Fruit fly (Drosophila melanogaster) whole organism, prepupa: ENCODE measurements around the gene CG6791.

Experiments used
- Blimp-1 ChIP-seq: fragments of 200-800 bp; sonication (Bioruptor generic); optimal IDR thresholded peaks from 3 replicates; lab custom pipeline; 2017; ENCODE audit warnings: missing biosample characterization, missing genetic modification characterization, mild to moderate bottlenecking, moderate library complexity, missing genetic modification reagents
- CG10631 ChIP-seq: fragments of 200-800 bp; sonication (Bioruptor generic); optimal IDR thresholded peaks from 2 replicates; lab custom pipeline; 2016; ENCODE audit warnings: missing biosample characterization, missing genetic modification characterization
- CG11294 ChIP-seq: fragments of 200-800 bp; sonication (Bioruptor generic); IDR thresholded peaks from 2 replicates; pipeline ENCODE4 v1.3.6; 2022; ENCODE audit warnings: missing biosample characterization, missing genetic modification characterization
- CG15336 ChIP-seq: fragments of 200-800 bp; sonication (Bioruptor generic); IDR thresholded peaks from 2 replicates; pipeline ENCODE4 v1.3.6; 2022; ENCODE audit warnings: missing biosample characterization, missing genetic modification characterization
- CG16779 ChIP-seq: fragments of 200-800 bp; sonication (Bioruptor generic); optimal IDR thresholded peaks from 3 replicates; lab custom pipeline; 2017; ENCODE audit warnings: missing biosample characterization, mild to moderate bottlenecking, missing genetic modification characterization
- CG3032 ChIP-seq: fragments of 200-800 bp; optimal IDR thresholded peaks from 2 replicates; lab custom pipeline; 2019; ENCODE audit warnings: missing biosample characterization, mild to moderate bottlenecking, missing genetic modification characterization, moderate library complexity
- CG31627 ChIP-seq: fragments of 200-800 bp; sonication (Bioruptor generic); optimal IDR thresholded peaks from 3 replicates; lab custom pipeline; 2016; ENCODE audit warnings: missing biosample characterization, missing genetic modification characterization
- CG32006 ChIP-seq: fragments of 200-800 bp; sonication (Bioruptor generic); optimal IDR thresholded peaks from 3 replicates; lab custom pipeline; 2017; ENCODE audit warnings: missing biosample characterization, mild to moderate bottlenecking, missing genetic modification characterization
- CG3919 ChIP-seq: fragments of 200-800 bp; sonication (Bioruptor generic); optimal IDR thresholded peaks from 3 replicates; lab custom pipeline; 2016; ENCODE audit warnings: missing biosample characterization, missing genetic modification characterization
- CG4318 ChIP-seq: fragments of 200-800 bp; sonication (Bioruptor generic); optimal IDR thresholded peaks from 3 replicates; lab custom pipeline; 2017; ENCODE audit warnings: missing biosample characterization, mild to moderate bottlenecking, missing genetic modification characterization
- CG6276 ChIP-seq: fragments of 200-800 bp; sonication (Bioruptor generic); optimal IDR thresholded peaks from 2 replicates; lab custom pipeline; 2017; ENCODE audit warnings: missing biosample characterization, mild to moderate bottlenecking, missing genetic modification characterization
- CG6792 ChIP-seq: fragments of 200-800 bp; sonication (Bioruptor generic); optimal IDR thresholded peaks from 3 replicates; lab custom pipeline; 2016; ENCODE audit warnings: missing biosample characterization, missing genetic modification characterization
- CG6808 ChIP-seq: fragments of 200-800 bp; sonication (Bioruptor generic); optimal IDR thresholded peaks from 3 replicates; lab custom pipeline; 2017; ENCODE audit warnings: missing biosample characterization, missing genetic modification characterization, mild to moderate bottlenecking, moderate library complexity, missing genetic modification reagents
- CG6854 ChIP-seq: fragments of 200-800 bp; sonication (Bioruptor generic); optimal IDR thresholded peaks from 2 replicates; lab custom pipeline; 2017; ENCODE audit warnings: missing biosample characterization, mild to moderate bottlenecking, missing genetic modification characterization
- CG8119 ChIP-seq: fragments of 200-800 bp; sonication (Bioruptor generic); IDR thresholded peaks from 3 replicates; pipeline ENCODE4 v1.3.6; 2022; ENCODE audit warnings: missing biosample characterization, missing genetic modification characterization
- CG8319 ChIP-seq: fragments of 200-800 bp; sonication (Bioruptor generic); optimal IDR thresholded peaks from 3 replicates; lab custom pipeline; 2016; ENCODE audit warnings: missing biosample characterization, missing genetic modification characterization
- CG8632 ChIP-seq: fragments of 200-800 bp; sonication (Bioruptor generic); optimal IDR thresholded peaks from 3 replicates; lab custom pipeline; 2016; ENCODE audit warnings: missing biosample characterization, missing genetic modification characterization
- CG9139 ChIP-seq: fragments of 200-800 bp; sonication (Bioruptor generic); optimal IDR thresholded peaks from 3 replicates; lab custom pipeline; 2017; ENCODE audit warnings: missing biosample characterization, mild to moderate bottlenecking, missing genetic modification characterization
- Eip78C ChIP-seq: fragments of 200-800 bp; sonication (Bioruptor generic); peaks from one replicate; lab custom pipeline; 2016; ENCODE audit warnings: missing biosample characterization, missing genetic modification characterization
- Ets21C ChIP-seq: fragments of 200-800 bp; sonication (Bioruptor generic); optimal IDR thresholded peaks from 3 replicates; lab custom pipeline; 2016; ENCODE audit warnings: missing biosample characterization, missing genetic modification characterization
- Ets96B ChIP-seq: fragments of 200-800 bp; optimal IDR thresholded peaks from 2 replicates; lab custom pipeline; 2019; ENCODE audit warnings: missing biosample characterization, mild to moderate bottlenecking, missing genetic modification characterization, moderate library complexity
- Gug ChIP-seq: fragments of 200-800 bp; sonication (Bioruptor generic); IDR thresholded peaks from 2 replicates; pipeline ENCODE4 v1.3.6; 2022; ENCODE audit warnings: missing biosample characterization, missing genetic modification characterization
- Hr38 ChIP-seq: sonication (Bioruptor generic); optimal IDR thresholded peaks from 2 replicates; lab custom pipeline; 2016; ENCODE audit warnings: missing biosample characterization, missing genetic modification characterization
- Hr39 ChIP-seq: fragments of 200-800 bp; sonication (Bioruptor generic); optimal IDR thresholded peaks from 2 replicates; lab custom pipeline; 2016; ENCODE audit warnings: missing biosample characterization, missing genetic modification characterization
- Hr4 ChIP-seq: fragments of 200-800 bp; sonication (Bioruptor generic); optimal IDR thresholded peaks from 3 replicates; lab custom pipeline; 2016; ENCODE audit warnings: missing biosample characterization, missing genetic modification characterization
- Lpt ChIP-seq: fragments of 200-800 bp; sonication (Bioruptor generic); optimal IDR thresholded peaks from 3 replicates; lab custom pipeline; 2016; ENCODE audit warnings: missing biosample characterization, missing genetic modification characterization
- Met ChIP-seq: fragments of 200-800 bp; sonication (Bioruptor generic); optimal IDR thresholded peaks from 3 replicates; lab custom pipeline; 2016; ENCODE audit warnings: missing biosample characterization, missing genetic modification characterization
- Smox ChIP-seq: fragments of 200-800 bp; sonication (Bioruptor generic); optimal IDR thresholded peaks from 3 replicates; lab custom pipeline; 2016; ENCODE audit warnings: missing biosample characterization, missing genetic modification characterization
- Sox102F ChIP-seq: fragments of 200-800 bp; sonication (Bioruptor generic); optimal IDR thresholded peaks from 2 replicates; lab custom pipeline; 2016; ENCODE audit warnings: missing biosample characterization, mild to moderate bottlenecking, missing genetic modification characterization
- Sox14 ChIP-seq: fragments of 200-800 bp; sonication (Bioruptor generic); optimal IDR thresholded peaks from 3 replicates; lab custom pipeline; 2016; ENCODE audit warnings: missing biosample characterization, missing genetic modification characterization
- achi ChIP-seq: fragments of 200-800 bp; sonication (Bioruptor generic); optimal IDR thresholded peaks from 3 replicates; lab custom pipeline; 2016; ENCODE audit warnings: missing biosample characterization, missing genetic modification characterization
- acj6 ChIP-seq: fragments of 200-800 bp; sonication (Bioruptor generic); optimal IDR thresholded peaks from 3 replicates; lab custom pipeline; 2016; ENCODE audit warnings: missing biosample characterization, missing genetic modification characterization
- cyc ChIP-seq: fragments of 200-800 bp; sonication (Bioruptor generic); optimal IDR thresholded peaks from 3 replicates; lab custom pipeline; 2016; ENCODE audit warnings: missing biosample characterization, missing genetic modification characterization
- dac ChIP-seq: fragments of 200-800 bp; sonication (Bioruptor generic); optimal IDR thresholded peaks from 2 replicates; lab custom pipeline; 2017; ENCODE audit warnings: missing biosample characterization, mild to moderate bottlenecking, missing genetic modification characterization
- eg ChIP-seq: fragments of 200-800 bp; sonication (Bioruptor generic); IDR thresholded peaks from 3 replicates; pipeline ENCODE4 v1.3.6; 2022; ENCODE audit warnings: missing biosample characterization, missing genetic modification characterization
- esn ChIP-seq: fragments of 200-800 bp; sonication (Bioruptor generic); optimal IDR thresholded peaks from 2 replicates; lab custom pipeline; 2016; ENCODE audit warnings: missing biosample characterization, mild to moderate bottlenecking, missing genetic modification characterization, moderate library complexity
- fd59A ChIP-seq: fragments of 200-800 bp; sonication (Bioruptor generic); optimal IDR thresholded peaks from 2 replicates; lab custom pipeline; 2017; ENCODE audit warnings: missing biosample characterization, mild to moderate bottlenecking, missing genetic modification characterization, missing genetic modification reagents
- fd85E ChIP-seq: fragments of 200-800 bp; sonication (Bioruptor generic); optimal IDR thresholded peaks from 3 replicates; lab custom pipeline; 2016; ENCODE audit warnings: missing biosample characterization, missing genetic modification characterization
- fkh ChIP-seq: fragments of 200-800 bp; sonication (Bioruptor generic); optimal IDR thresholded peaks from 3 replicates; lab custom pipeline; 2017; ENCODE audit warnings: missing biosample characterization, mild to moderate bottlenecking, missing genetic modification characterization, moderate library complexity
- net ChIP-seq: fragments of 200-800 bp; sonication (Bioruptor generic); optimal IDR thresholded peaks from 3 replicates; lab custom pipeline; 2016; ENCODE audit warnings: missing biosample characterization, missing genetic modification characterization
- pdm3 ChIP-seq: fragments of 200-800 bp; sonication (Bioruptor generic); optimal IDR thresholded peaks from 3 replicates; lab custom pipeline; 2016; ENCODE audit warnings: missing biosample characterization, missing genetic modification characterization
- salr ChIP-seq, 2 experiments: fragments of 200-800 bp; sonication (Bioruptor generic); optimal IDR thresholded peaks; 3 replicates each; lab custom pipeline; 2016 to 2018; ENCODE audit warnings: missing biosample characterization in 2 of 2, missing genetic modification characterization in 2 of 2, mild to moderate bottlenecking in 1 of 2
- spab ChIP-seq: fragments of 200-800 bp; sonication (Bioruptor generic); optimal IDR thresholded peaks from 2 replicates; lab custom pipeline; 2017; ENCODE audit warnings: missing biosample characterization, mild to moderate bottlenecking, missing genetic modification characterization, missing genetic modification reagents
- ss ChIP-seq, 2 experiments: fragments of 200-800 bp; sonication (Bioruptor generic); optimal IDR thresholded peaks; 2 replicates in 1 of 2; 3 replicates in 1 of 2; lab custom pipeline; 2017 to 2018; ENCODE audit warnings: mild to moderate bottlenecking in 2 of 2, missing biosample characterization in 2 of 2, missing genetic modification characterization in 2 of 2, moderate library complexity in 1 of 2
- svp ChIP-seq: fragments of 200-800 bp; sonication (Bioruptor generic); peaks from one replicate; lab custom pipeline; 2016; ENCODE audit warnings: missing biosample characterization, missing genetic modification characterization

Gene CG6791

DNA sequence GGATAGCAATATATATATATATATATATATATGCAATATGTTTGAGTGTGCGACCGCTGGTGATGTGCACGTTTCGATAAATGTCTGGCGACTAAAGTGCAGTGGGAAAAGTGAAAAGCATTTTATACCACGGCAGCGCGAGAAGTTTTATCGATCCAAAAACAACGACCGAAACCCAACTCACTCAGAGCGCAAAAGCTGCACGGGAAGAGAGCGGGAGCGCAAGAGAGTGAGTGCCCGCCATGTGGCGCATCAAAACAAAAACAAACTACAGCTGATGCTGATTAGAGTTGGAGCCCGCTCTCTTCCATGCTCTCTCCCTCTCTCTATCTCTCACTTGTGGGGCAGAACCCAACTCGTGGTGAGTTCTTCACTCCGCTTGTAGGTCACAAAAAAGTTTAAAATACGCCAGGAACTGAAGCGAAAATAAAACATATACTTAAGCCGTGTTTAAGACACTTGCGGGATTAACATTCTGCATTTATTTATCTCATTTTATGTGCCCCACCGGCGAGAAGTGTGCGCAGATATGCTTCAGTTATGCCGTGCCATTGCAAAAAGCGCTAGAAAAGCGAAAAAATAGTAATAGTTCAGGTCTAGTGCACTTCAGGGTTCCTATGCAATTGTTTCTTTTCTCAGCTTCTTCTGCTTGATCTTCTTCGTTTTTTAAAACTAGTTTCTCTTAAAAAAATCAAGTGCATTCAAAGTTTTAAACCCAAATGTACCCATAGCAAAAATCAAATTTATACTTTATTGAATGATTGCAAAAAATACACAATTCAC lies 14.9 kb upstream of the CG6791 start (continued):
- TF ChIP-seq CG10631 (GFP tag; lab: Kevin White, UChicago) (no peak), Eip78C (GFP tag; lab: Kevin White, UChicago) (peak; percentile 84), acj6 (no peak), net (no peak), Sox102F (GFP tag; lab: Kevin White, UChicago) (peak; percentile 26), CG6792 (GFP tag; lab: Kevin White, UChicago) (no peak), eg (peak; percentile 65; the same call in 1 of the 3 replicates), CG8119 (peak; percentile 70), Met (GFP tag; lab: Kevin White, UChicago) (no peak), CG6854 (GFP tag; lab: Kevin White, UChicago) (peak; percentile 72), pdm3 (GFP tag; lab: Kevin White, UChicago) (no peak), CG4318 (no peak), CG15336 (GFP tag; lab: Robert Waterston, UW) (peak; percentile 82), Lpt (GFP tag; lab: Kevin White, UChicago) (no peak), fd59A (GFP tag; lab: Kevin White, UChicago) (no peak), Sox14 (no peak), spab (no peak), CG31627 (GFP tag; lab: Kevin White, UChicago) (no peak), CG3919 (peak; percentile 8), CG6276 (peak; percentile 67), CG8319 (GFP tag; lab: Kevin White, UChicago) (no peak), dac (no peak), CG8632 (GFP tag; lab: Kevin White, UChicago) (no peak), Gug (GFP tag; lab: Robert Waterston, UW) (no peak), svp (GFP tag; lab: Kevin White, UChicago) (no peak), Smox (GFP tag; lab: Kevin White, UChicago) (no peak), fd85E (GFP tag; lab: Kevin White, UChicago) (no peak), CG16779 (tag; lab: Kevin White, UChicago) (peak; percentile 59), achi (GFP tag; lab: Kevin White, UChicago) (no peak), fkh (no peak), Ets96B (peak; percentile 25), Hr38 (GFP tag; lab: Kevin White, UChicago) (no peak), Ets21C (GFP tag; lab: Kevin White, UChicago) (no peak), CG6808 (peak; percentile 57)

DNA sequence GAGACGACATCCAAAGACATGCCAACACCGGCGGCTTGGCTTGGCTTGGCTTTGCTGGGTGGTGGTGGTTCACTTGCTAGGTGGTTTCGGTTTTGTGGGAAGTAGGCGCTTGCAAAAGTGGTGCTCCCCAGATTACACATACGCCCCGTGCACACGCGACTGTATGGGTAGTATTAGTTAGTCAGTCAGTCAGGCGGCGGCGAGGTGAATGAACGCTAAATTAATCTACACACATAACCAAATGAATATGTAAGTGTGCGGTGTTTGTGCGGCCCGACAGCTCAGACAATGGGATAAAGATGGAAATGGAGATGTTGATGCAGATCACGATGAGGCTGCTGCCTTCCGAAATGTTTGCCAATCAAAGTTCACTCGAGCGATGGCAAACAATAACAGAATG lies 13.2 kb upstream of the CG6791 start:
- TF ChIP-seq net (no peak), eg (0 out of 3 replicates have a peak, but pooled peaks have one; percentile 19), svp (GFP tag; lab: Kevin White, UChicago) (peak; percentile 27), dac (no peak), Hr4 (GFP tag; lab: Kevin White, UChicago) (no peak), Eip78C (GFP tag; lab: Kevin White, UChicago) (peak; percentile 7)

DNA sequence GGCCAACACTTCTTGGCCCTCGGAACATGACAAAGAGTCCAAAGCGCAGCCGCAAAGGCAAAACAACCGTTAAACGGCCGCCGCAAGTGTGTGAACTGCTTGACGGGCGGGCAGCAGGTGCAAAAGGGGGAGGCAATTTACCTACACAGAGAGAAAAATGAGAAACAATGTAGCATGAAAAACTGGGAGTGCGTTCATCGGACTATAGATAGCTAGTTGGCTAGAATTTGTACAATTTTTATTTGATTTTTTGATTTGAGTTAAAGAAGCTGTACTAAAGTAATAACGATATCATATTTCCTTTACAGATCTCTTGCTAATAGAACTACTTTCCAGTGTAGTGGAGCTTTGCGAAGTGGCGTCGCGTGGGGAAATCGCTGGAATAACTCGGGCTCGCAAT lies 5.6 kb upstream of the CG6791 start:
- TF ChIP-seq CG9139 (GFP tag; lab: Kevin White, UChicago) (no peak), esn (GFP tag; lab: Kevin White, UChicago) (peak; percentile 10), cyc (no peak), Sox14 (peak; percentile 26), net (peak; percentile 41), CG8119 (peak; percentile 75), CG32006 (peak; percentile 79), CG3919 (peak; percentile 32), CG3032 (tag; lab: Kevin White, UChicago) (peak; percentile 28), fd59A (GFP tag; lab: Kevin White, UChicago) (peak; percentile 5), Ets21C (GFP tag; lab: Kevin White, UChicago) (no peak), achi (GFP tag; lab: Kevin White, UChicago) (peak; percentile 22), acj6 (peak; percentile 34), CG4318 (peak; percentile 60), Hr38 (GFP tag; lab: Kevin White, UChicago) (no peak), CG16779 (tag; lab: Kevin White, UChicago) (no peak), Lpt (GFP tag; lab: Kevin White, UChicago) (peak; percentile 51), Eip78C (GFP tag; lab: Kevin White, UChicago) (peak; percentile 81), CG11294 (peak; percentile 44), dac (peak; percentile 6), CG31627 (GFP tag; lab: Kevin White, UChicago) (no peak), Hr39 (peak; percentile 21), Hr4 (GFP tag; lab: Kevin White, UChicago) (no peak), ss (GFP tag; optimal IDR thresholded peaks at IDR 0.05; lab: Kevin White, UChicago) (peak in 1 of 2 experiments; percentile 19), Blimp-1 (GFP tag; lab: Kevin White, UChicago) (no peak), CG15336 (GFP tag; lab: Robert Waterston, UW) (peak; percentile 73), CG6792 (GFP tag; lab: Kevin White, UChicago) (peak; percentile 2), Ets96B (peak; percentile 5), salr (GFP tag; optimal IDR thresholded peaks at IDR 0.05; lab: Kevin White, UChicago) (peak in 1 of 2 experiments; percentile 28)
